Worm (Caenorhabditis elegans) whole organism, L1 larva: ENCODE data around the gene F36F12.7.
"Not testable (repeated sequence)": the region's sequence is repeated elsewhere in the genome, so short reads cannot be mapped to it uniquely, and the experiment has no call there.

Experiments used
- C04F5.9 ChIP-seq: sonication (generic microtip); optimal IDR thresholded peaks from 2 replicates; lab custom pipeline; 2016; ENCODE audit warnings: missing genetic modification characterization, missing compliant biosample characterization
- Y116A8C.19 ChIP-seq: sonication (generic microtip); optimal IDR thresholded peaks from 2 replicates; lab custom pipeline; 2016; ENCODE audit warnings: missing compliant biosample characterization, missing genetic modification characterization, borderline replicate concordance
- aha-1 ChIP-seq: fragments of 150-350 bp; optimal IDR thresholded peaks from 2 replicates; lab custom pipeline; 2014; ENCODE audit warnings: missing biosample characterization, missing genetic modification characterization
- ama-1 ChIP-seq: fragments of 150-350 bp; optimal IDR thresholded peaks from 2 replicates; lab custom pipeline; 2014
- blmp-1 ChIP-seq: fragments of 150-350 bp; optimal IDR thresholded peaks from 2 replicates; lab custom pipeline; 2014; ENCODE audit warnings: missing biosample characterization, missing genetic modification characterization
- ceh-8 ChIP-seq: fragments of 200-800 bp; sonication (Bioruptor generic); optimal IDR thresholded peaks from 2 replicates; lab custom pipeline; 2018; ENCODE audit warnings: mild to moderate bottlenecking, missing genetic modification characterization, moderate library complexity, missing compliant biosample characterization
- ceh-82 ChIP-seq, 3 experiments: fragments of 150-350 bp in 1 of 3; sonication (generic microtip) in 2 of 3; optimal IDR thresholded peaks; 2 replicates each; lab custom pipeline; 2014 to 2017; ENCODE audit warnings: missing biosample characterization in 3 of 3, missing genetic modification characterization in 3 of 3
- dpl-1 ChIP-seq, 3 experiments: fragments of 150-350 bp in 2 of 3; sonication (generic microtip) in 1 of 3; optimal IDR thresholded peaks; 2 replicates each; lab custom pipeline; 2014 to 2017; ENCODE audit warnings: missing biosample characterization in 3 of 3, missing genetic modification characterization in 3 of 3, missing genetic modification reagents in 3 of 3
- efl-1 ChIP-seq, 4 experiments: fragments of 150-350 bp; optimal IDR thresholded peaks in 3 of 4; peaks in 1 of 4; 1 replicate in 1 of 4; 2 replicates in 3 of 4; lab custom pipeline; 2014; ENCODE audit warnings: missing biosample characterization in 2 of 4, missing genetic modification characterization in 2 of 4, missing genetic modification reagents in 2 of 4
- egl-27 ChIP-seq, 2 experiments: fragments of 150-350 bp in 1 of 2; sonication (generic microtip); optimal IDR thresholded peaks; 3 replicates each; lab custom pipeline; 2017 to 2018; ENCODE audit warnings: missing biosample characterization in 2 of 2, missing genetic modification characterization in 2 of 2, missing genetic modification reagents in 2 of 2
- elt-3 ChIP-seq, 6 experiments: fragments of 150-350 bp in 1 of 6; sonication (generic microtip); optimal IDR thresholded peaks; 2 replicates each; lab custom pipeline; 2017 to 2018; ENCODE audit warnings: missing biosample characterization in 6 of 6, missing genetic modification characterization in 6 of 6, inconsistent platforms in 1 of 6
- fos-1 ChIP-seq: fragments of 150-350 bp; optimal IDR thresholded peaks from 2 replicates; lab custom pipeline; 2014; ENCODE audit warnings: missing biosample characterization, missing genetic modification characterization
- hlh-17 ChIP-seq: fragments of 200-800 bp; sonication (Bioruptor generic); optimal IDR thresholded peaks from 2 replicates; lab custom pipeline; 2018; ENCODE audit warnings: missing genetic modification characterization, mild to moderate bottlenecking, missing compliant biosample characterization, moderate library complexity, borderline replicate concordance
- lin-14 ChIP-seq: fragments of 200-800 bp; sonication (Bioruptor generic); optimal IDR thresholded peaks from 2 replicates; lab custom pipeline; 2018; ENCODE audit warnings: mild to moderate bottlenecking, missing genetic modification characterization, moderate library complexity, missing compliant biosample characterization
- lsy-2 ChIP-seq, 2 experiments: fragments of 150-350 bp; optimal IDR thresholded peaks; 2 replicates each; lab custom pipeline; 2014; ENCODE audit warnings: missing biosample characterization in 2 of 2, missing genetic modification characterization in 2 of 2
- mep-1 ChIP-seq: fragments of 150-350 bp; optimal IDR thresholded peaks from 2 replicates; lab custom pipeline; 2014; ENCODE audit warnings: missing biosample characterization, missing genetic modification characterization
- nhr-12 ChIP-seq: sonication (generic microtip); optimal IDR thresholded peaks from 2 replicates; lab custom pipeline; 2017; ENCODE audit warnings: missing biosample characterization, missing genetic modification characterization
- nhr-19 ChIP-seq: fragments of 200-800 bp; sonication (Bioruptor generic); conservative IDR thresholded peaks from 2 replicates; pipeline ENCODE4 v1.3.6; 2022; ENCODE audit warnings: missing genetic modification characterization, missing compliant biosample characterization
- nhr-20 ChIP-seq: sonication (generic microtip); optimal IDR thresholded peaks from 2 replicates; lab custom pipeline; 2016; ENCODE audit warnings: mild to moderate bottlenecking, missing genetic modification characterization, missing compliant biosample characterization
- nhr-47 ChIP-seq: sonication (generic microtip); optimal IDR thresholded peaks from 2 replicates; lab custom pipeline; 2016; ENCODE audit warnings: mild to moderate bottlenecking, missing genetic modification characterization, moderate library complexity, missing compliant biosample characterization
- nhr-71 ChIP-seq: sonication (generic microtip); optimal IDR thresholded peaks from 2 replicates; lab custom pipeline; 2016; ENCODE audit warnings: mild to moderate bottlenecking, missing genetic modification characterization, moderate library complexity, missing compliant biosample characterization
- nhr-85 ChIP-seq: sonication (generic microtip); peaks from one replicate; lab custom pipeline; 2016; ENCODE audit warnings: missing genetic modification characterization, inconsistent platforms, missing compliant biosample characterization
- nhr-90 ChIP-seq: sonication (generic microtip); optimal IDR thresholded peaks from 2 replicates; lab custom pipeline; 2016; ENCODE audit warnings: mild to moderate bottlenecking, missing genetic modification characterization, missing compliant biosample characterization; ENCODE audit not compliant: poor library complexity
- pax-3 ChIP-seq: fragments of 200-800 bp; sonication (Bioruptor generic); optimal IDR thresholded peaks from 2 replicates; lab custom pipeline; 2018; ENCODE audit warnings: mild to moderate bottlenecking, missing genetic modification characterization, moderate library complexity, missing compliant biosample characterization
- rnt-1 ChIP-seq: sonication (generic microtip); optimal IDR thresholded peaks from 2 replicates; lab custom pipeline; 2016; ENCODE audit warnings: mild to moderate bottlenecking, missing genetic modification characterization, moderate library complexity, missing compliant biosample characterization
- snu-23 ChIP-seq: sonication (generic microtip); optimal IDR thresholded peaks from 2 replicates; lab custom pipeline; 2016; ENCODE audit warnings: missing genetic modification characterization, missing compliant biosample characterization
- sup-37 ChIP-seq: fragments of 200-800 bp; sonication (Bioruptor generic); optimal IDR thresholded peaks from 2 replicates; lab custom pipeline; 2018; ENCODE audit warnings: mild to moderate bottlenecking, missing genetic modification characterization, missing compliant biosample characterization
- swsn-7 ChIP-seq: sonication (generic microtip); optimal IDR thresholded peaks from 2 replicates; lab custom pipeline; 2016; ENCODE audit warnings: missing genetic modification characterization, missing compliant biosample characterization
- tbx-2 ChIP-seq: sonication (generic microtip); optimal IDR thresholded peaks from 2 replicates; lab custom pipeline; 2016; ENCODE audit warnings: missing genetic modification characterization, missing compliant biosample characterization
- ztf-4 ChIP-seq: fragments of 150-350 bp; optimal IDR thresholded peaks from 2 replicates; lab custom pipeline; 2014; ENCODE audit warnings: missing biosample characterization, missing genetic modification characterization

Gene F36F12.7

DNA sequence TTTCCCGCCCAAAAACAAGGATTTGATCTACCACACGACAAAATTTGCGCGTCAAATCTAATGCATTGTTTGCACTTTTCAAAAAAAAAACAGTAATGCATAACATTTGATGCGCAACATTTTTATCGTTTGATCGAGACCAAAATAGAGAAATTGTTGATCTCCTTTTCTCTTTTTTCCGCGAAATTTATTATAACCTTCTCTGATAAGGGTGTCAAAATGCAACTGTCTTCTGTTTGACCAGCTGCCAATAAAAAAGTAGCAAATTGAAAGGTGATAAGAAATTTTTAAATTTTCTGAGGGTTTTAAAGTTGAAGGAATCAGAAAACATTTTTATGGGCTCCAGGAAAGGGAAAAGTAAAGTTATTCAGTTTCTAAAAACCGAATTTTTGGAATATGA lies 37.9 kb downstream of the F36F12.7 start:
- TF ChIP-seq nhr-85 (tag; lab: Kevin White, UChicago) (no peak), nhr-20 (tag; lab: Kevin White, UChicago) (peak; percentile 12), dpl-1 (GFP tag; optimal IDR thresholded peaks at IDR 0.05; lab: Kevin White, UChicago) (no peak), blmp-1 (tag; lab: Kevin White, UChicago) (peak; percentile 66)
- TF ChIP-seq, all 84 proteins: peak for 2

- peak; percentile 67 for TF ChIP-seq rnt-1 (tag; lab: Kevin White, UChicago)
- peak in 1 of 2 experiments; percentile 71 for TF ChIP-seq lsy-2 (tag; optimal IDR thresholded peaks at IDR 0.05; lab: Kevin White, UChicago)
- TF ChIP-seq C04F5.9 = no peak
- TF ChIP-seq, all 84 proteins: peak for 2
Observed at ce11 chrV:2138287-2138686, 39.1 kb downstream of the F36F12.7 start.

- TF ChIP-seq lin-14 (GFP tag; lab: Kevin White, UChicago) = no peak
- no peak for TF ChIP-seq snu-23 (GFP tag; lab: Kevin White, UChicago)
- TF ChIP-seq ceh-8 (GFP tag; lab: Kevin White, UChicago) = no peak
- no peak for TF ChIP-seq fos-1
- TF ChIP-seq nhr-90 = no peak
- TF ChIP-seq ceh-82 (tag; optimal IDR thresholded peaks at IDR 0.05; lab: Kevin White, UChicago) = no peak
- TF ChIP-seq swsn-7 (tag; lab: Kevin White, UChicago) = no peak
- TF ChIP-seq ama-1 (lab: Kevin White, UChicago) = no peak
- no peak for TF ChIP-seq hlh-17 (GFP tag; lab: Kevin White, UChicago)
- no peak for TF ChIP-seq Y116A8C.19 (tag; lab: Kevin White, UChicago)
- TF ChIP-seq egl-27 (tag; optimal IDR thresholded peaks at IDR 0.05; lab: Kevin White, UChicago) = no peak
- TF ChIP-seq aha-1 (tag; lab: Kevin White, UChicago) = no peak
- no peak for TF ChIP-seq mep-1
- TF ChIP-seq ztf-4 = no peak
- TF ChIP-seq sup-37 (GFP tag; lab: Kevin White, UChicago) = no peak
- TF ChIP-seq rnt-1 (tag; lab: Kevin White, UChicago) = no peak
- TF ChIP-seq nhr-47 (tag; lab: Kevin White, UChicago) = no peak
- no peak for TF ChIP-seq nhr-12 (tag; lab: Kevin White, UChicago)
- no peak for TF ChIP-seq nhr-71 (tag; lab: Kevin White, UChicago)
- TF ChIP-seq, all 84 proteins: peak for 0
Observed at ce11 chrV:2139918-2140317, 40.8 kb downstream of the F36F12.7 start, which contains the start of gene F22F7.7. TSS of gene F22F7.7 (minus strand) at chrV:2140042.

DNA sequence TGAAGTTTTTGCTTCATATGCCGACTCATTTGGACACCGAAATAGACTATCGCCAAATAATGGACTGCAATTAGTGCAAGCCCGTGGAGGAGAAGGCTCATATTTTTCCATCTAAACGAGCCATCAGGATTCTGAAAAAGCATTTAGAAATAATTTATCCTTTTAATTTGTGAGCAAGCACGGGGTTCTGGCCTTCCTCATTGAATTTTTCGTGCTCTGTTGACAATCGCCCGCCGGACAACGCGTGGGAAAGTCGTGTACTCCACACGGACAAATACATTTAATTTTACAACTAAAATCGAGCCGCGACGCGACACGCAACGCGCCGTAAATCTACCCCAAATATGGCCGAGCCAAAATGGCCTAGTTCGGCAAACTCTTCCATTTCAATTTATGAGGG lies 45.3 kb downstream of the F36F12.7 start, which contains the start of gene F22F7.12:
Gene F22F7.12, minus strand, starts transcription at position 101 of the 400 bp plus-strand sequence.
- not testable (repeated sequence) for TF ChIP-seq dpl-1 (GFP tag; optimal IDR thresholded peaks at IDR 0.05; lab: Kevin White, UChicago); aha-1 (tag; lab: Kevin White, UChicago); tbx-2 (tag; lab: Kevin White, UChicago)

DNA sequence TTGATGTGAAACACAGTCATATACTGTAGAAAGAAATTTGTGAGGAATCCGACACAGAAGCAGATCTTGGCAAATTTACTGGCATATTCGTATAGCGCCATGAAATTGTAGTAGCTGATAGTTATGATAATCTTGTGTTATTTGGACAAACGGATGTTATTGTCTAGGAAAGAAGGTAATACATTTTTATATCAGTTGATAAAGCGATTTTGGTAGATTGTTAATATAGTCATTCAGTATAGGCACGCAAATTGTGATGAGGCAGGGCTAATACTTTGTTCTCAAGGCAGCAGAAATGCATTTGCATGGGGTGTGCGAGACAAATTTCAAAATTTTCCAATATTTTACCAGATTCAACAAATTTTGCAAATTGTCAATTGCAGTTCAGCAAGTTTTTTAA lies 46.9 kb downstream of the F36F12.7 start, which contains the start of gene str-52:
Gene str-52, minus strand, starts transcription at position 101 of the 400 bp plus-strand sequence.
- TF ChIP-seq nhr-19 (GFP tag; lab: Robert Waterston, UW) (no peak), efl-1 (optimal IDR thresholded peaks at IDR 0.05; lab: Kevin White, UChicago) (no peak), efl-1 (GFP tag; optimal IDR thresholded peaks at IDR 0.05 in 1 of 2; lab: Kevin White, UChicago) (peak in 1 of 2 experiments; percentile 28)

- TF ChIP-seq pax-3 (tag; lab: Kevin White, UChicago) = no peak
- peak in 1 of 6 experiments; percentile 3 for TF ChIP-seq elt-3 (tag; optimal IDR thresholded peaks at IDR 0.05; lab: Kevin White, UChicago)
Observed at ce11 chrV:2146795-2147194, 47.7 kb downstream of the F36F12.7 start, which contains the start of gene srbc-20. TSS of gene srbc-20 (plus strand) at chrV:2147095.
